Fruit fly (Drosophila melanogaster): Measurements from ENCODE around the gene CG12091.

The CG12091 gene

dm6 chr3L:1576489-1577106, 40.0 kb upstream of the CG12091 start, which contains the start of gene CG13917 (continued):
- no peak for TF ChIP-seq HLH4C (GFP tag; IDR thresholded peaks at IDR 0.05; ENCODE audit: partially characterized antibody)
- TF ChIP-seq fd102C (GFP tag; optimal IDR thresholded peaks at IDR 0.05), result no peak
- no peak for TF ChIP-seq CG11696 (GFP tag; IDR thresholded peaks at IDR 0.05)
- TF ChIP-seq CG8281 (tag; optimal IDR thresholded peaks at IDR 0.05), result no peak
- no peak for TF ChIP-seq NK7.1 (GFP tag; optimal IDR thresholded peaks at IDR 0.05)
- no peak for TF ChIP-seq pum (GFP tag; optimal IDR thresholded peaks at IDR 0.05)
- TF ChIP-seq pfk (GFP tag; optimal IDR thresholded peaks at IDR 0.05), result no peak
- TF ChIP-seq Rfx (GFP tag; IDR thresholded peaks at IDR 0.05), result 0 out of 2 replicates have a peak, but pooled peaks have one; percentile 15
- no peak for TF ChIP-seq CG5245 (GFP tag; optimal IDR thresholded peaks at IDR 0.05)
- no peak for TF ChIP-seq CG7987 (GFP tag; optimal IDR thresholded peaks at IDR 0.05)
- 0 out of 2 replicates have a peak, but pooled peaks have one; percentile 20 for TF ChIP-seq CG42726 (GFP tag; IDR thresholded peaks at IDR 0.05; ENCODE audit: partially characterized antibody)
- no peak for TF ChIP-seq CG33557 (GFP tag; optimal IDR thresholded peaks at IDR 0.05)
- no peak for TF ChIP-seq CG10543 (GFP tag; optimal IDR thresholded peaks at IDR 0.05)
- TF ChIP-seq emc (GFP tag; optimal IDR thresholded peaks at IDR 0.05), result no peak
- TF ChIP-seq BEAF-32 (GFP tag; optimal IDR thresholded peaks at IDR 0.05), result peak; percentile 34
- no peak for TF ChIP-seq H15 (GFP tag; IDR thresholded peaks at IDR 0.05)
- no peak for TF ChIP-seq B-H1 (GFP tag; IDR thresholded peaks at IDR 0.05)
- TF ChIP-seq nerfin-2 (GFP tag; IDR thresholded peaks at IDR 0.05; ENCODE audit: partially characterized antibody), result no peak
- TF ChIP-seq seq (GFP tag; IDR thresholded peaks at IDR 0.05), result 0 out of 2 replicates have a peak, but pooled peaks have one; percentile 18
- no peak for TF ChIP-seq Bdp1 (GFP tag; optimal IDR thresholded peaks at IDR 0.05)
- no peak for TF ChIP-seq Sry-β (GFP tag; optimal IDR thresholded peaks at IDR 0.05)
- TF ChIP-seq abd-A (tag; optimal IDR thresholded peaks at IDR 0.05), result peak; percentile 27
- TF ChIP-seq Hmx (GFP tag; optimal IDR thresholded peaks at IDR 0.05), result no peak
- TF ChIP-seq pb (GFP tag; optimal IDR thresholded peaks at IDR 0.05), result no peak
- TF ChIP-seq zfh2 (GFP tag; optimal IDR thresholded peaks at IDR 0.05), result no peak
- no peak for TF ChIP-seq aop (GFP tag; IDR thresholded peaks at IDR 0.05)
- 0 out of 2 replicates have a peak, but pooled peaks have one; percentile 21 for TF ChIP-seq cas (GFP tag; IDR thresholded peaks at IDR 0.05)
- TF ChIP-seq CG11504 (tag; optimal IDR thresholded peaks at IDR 0.05), result peak; percentile 51
- TF ChIP-seq slp2 (GFP tag; optimal IDR thresholded peaks at IDR 0.05), result no peak
- TF ChIP-seq E2f1 (GFP tag; IDR thresholded peaks at IDR 0.05), result no peak
- TF ChIP-seq CG6765 (GFP tag; optimal IDR thresholded peaks at IDR 0.05), result no peak
- TF ChIP-seq BtbVII (GFP tag; optimal IDR thresholded peaks at IDR 0.05), result no peak
- TF ChIP-seq CG12299 (tag; optimal IDR thresholded peaks at IDR 0.05), result peak; percentile 41
- TF ChIP-seq esg (GFP tag; conservative IDR thresholded peaks at IDR 0.05), result no peak
- no peak for TF ChIP-seq ara (GFP tag; IDR thresholded peaks at IDR 0.05)
- TF ChIP-seq twi (tag; optimal IDR thresholded peaks at IDR 0.05), result no peak
- TF ChIP-seq NFAT (GFP tag; IDR thresholded peaks at IDR 0.05), result no peak
- no peak for TF ChIP-seq CG16813 (GFP tag; IDR thresholded peaks at IDR 0.05; ENCODE audit: partially characterized antibody)
- TF ChIP-seq CG30403 (GFP tag; optimal IDR thresholded peaks at IDR 0.05), result no peak
- TF ChIP-seq sima (GFP tag; optimal IDR thresholded peaks at IDR 0.05), result no peak
- peak; percentile 18; the same call in 1 of the 2 replicates for TF ChIP-seq stc (GFP tag; IDR thresholded peaks at IDR 0.05)
- no peak for TF ChIP-seq Doc2 (GFP tag; IDR thresholded peaks at IDR 0.05)
- no peak for TF ChIP-seq Atf-2 (GFP tag; optimal IDR thresholded peaks at IDR 0.05)
- TF ChIP-seq CG3407 (GFP tag; optimal IDR thresholded peaks at IDR 0.05), result no peak
- TF ChIP-seq yki (optimal IDR thresholded peaks at IDR 0.05), result no peak
- TF ChIP-seq Nf-YA (GFP tag; IDR thresholded peaks at IDR 0.05), result no peak
- TF ChIP-seq Stat92E (GFP tag; optimal IDR thresholded peaks at IDR 0.05), result peak in 1 of 3 experiments; percentile 39
- TF ChIP-seq lab (GFP tag; optimal IDR thresholded peaks at IDR 0.05), result peak; percentile 21
- TF ChIP-seq fd96Cb (tag; optimal IDR thresholded peaks at IDR 0.05), result no peak
- peak in 1 of 2 experiments; percentile 40 for TF ChIP-seq Pdp1 (GFP tag; optimal IDR thresholded peaks at IDR 0.05)
